Worm (Caenorhabditis elegans) whole organism, L4 larva: ENCODE measurements around the gene taf-13.

Experiments used
- ama-1 ChIP-seq: fragments of 150-350 bp; optimal IDR thresholded peaks from 2 replicates; lab custom pipeline; 2014; ENCODE audit warnings: inconsistent platforms, mixed read lengths
- ceh-82 ChIP-seq: sonication (generic microtip); optimal IDR thresholded peaks from 2 replicates; lab custom pipeline; 2017; ENCODE audit warnings: missing biosample characterization, missing genetic modification characterization
- daf-16 ChIP-seq, 3 experiments: sonication (generic microtip); optimal IDR thresholded peaks; 2 replicates each; lab custom pipeline; 2016 to 2017; ENCODE audit warnings: missing genetic modification characterization in 3 of 3, missing genetic modification reagents in 3 of 3, mild to moderate bottlenecking in 2 of 3, missing compliant biosample characterization in 2 of 3, missing biosample characterization in 1 of 3, moderate library complexity in 1 of 3
- fkh-10 ChIP-seq: fragments of 150-350 bp; optimal IDR thresholded peaks from 2 replicates; lab custom pipeline; 2014; ENCODE audit warnings: missing biosample characterization, missing genetic modification reagents, missing genetic modification characterization
- lin-15B ChIP-seq: fragments of 150-350 bp; sonication (generic microtip); optimal IDR thresholded peaks from 3 replicates; lab custom pipeline; 2014; ENCODE audit warnings: missing biosample characterization, missing genetic modification characterization
- mep-1 ChIP-seq: fragments of 150-350 bp; sonication (generic microtip); optimal IDR thresholded peaks from 3 replicates; lab custom pipeline; 2014; ENCODE audit warnings: missing biosample characterization, missing genetic modification characterization
- nhr-102 ChIP-seq: sonication (generic microtip); optimal IDR thresholded peaks from 2 replicates; lab custom pipeline; 2016; ENCODE audit warnings: mild to moderate bottlenecking, missing genetic modification characterization, moderate library complexity, missing compliant biosample characterization
- nhr-237 ChIP-seq: sonication (generic microtip); optimal IDR thresholded peaks from 2 replicates; lab custom pipeline; 2017; ENCODE audit warnings: missing biosample characterization, missing genetic modification characterization
- nhr-6 ChIP-seq: fragments of 150-350 bp; optimal IDR thresholded peaks from 2 replicates; lab custom pipeline; 2014; ENCODE audit warnings: missing biosample characterization, missing genetic modification characterization
- skn-1 ChIP-seq: fragments of 150-350 bp; optimal IDR thresholded peaks from 2 replicates; lab custom pipeline; 2014; ENCODE audit warnings: missing biosample characterization, missing genetic modification characterization

DNA sequence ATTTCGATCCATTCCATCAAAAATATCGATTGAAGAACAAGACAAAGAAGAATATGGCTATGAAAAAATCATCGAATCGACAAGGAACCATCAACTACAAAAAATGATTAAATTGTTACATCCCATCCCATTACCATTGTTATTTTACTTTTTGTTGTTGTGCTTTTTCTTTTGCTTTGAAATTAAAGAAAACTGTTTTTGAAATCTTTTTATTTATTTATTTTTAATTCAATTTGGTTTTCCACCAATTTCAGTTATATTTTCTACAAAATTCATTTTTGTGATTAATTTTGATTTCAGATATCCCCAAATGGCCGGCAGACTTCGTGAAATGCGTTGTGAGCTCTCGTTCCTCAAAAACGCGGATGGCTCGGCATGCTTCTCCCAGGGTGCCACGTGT is 13.0 kb downstream of the taf-13 start, which contains the start of gene crn-5:
- TF ChIP-seq nhr-102 (tag; lab: Kevin White, UChicago), result no peak
- no peak for TF ChIP-seq fkh-10 (GFP tag; lab: Kevin White, UChicago)
- no peak for TF ChIP-seq nhr-237
- TF ChIP-seq ama-1 (lab: Kevin White, UChicago), result no peak
- no peak for TF ChIP-seq nhr-6 (tag; lab: Kevin White, UChicago)
- no peak for TF ChIP-seq mep-1 (tag; lab: Kevin White, UChicago)
- TF ChIP-seq daf-16 (GFP tag; optimal IDR thresholded peaks at IDR 0.05; lab: Kevin White, UChicago), result no peak
- TF ChIP-seq daf-16 (tag; optimal IDR thresholded peaks at IDR 0.05; lab: Kevin White, UChicago), result no peak
- TF ChIP-seq lin-15B (tag; lab: Kevin White, UChicago), result no peak
- TF ChIP-seq skn-1, result no peak
- TF ChIP-seq ceh-82 (tag; lab: Kevin White, UChicago), result no peak
